Worm (Caenorhabditis elegans) whole organism, L1 larva: ENCODE results near the gene panl-2.

Experiments used
- C16A3.4 ChIP-seq: fragments of 150-350 bp; optimal IDR thresholded peaks from 2 replicates; lab custom pipeline; 2014; ENCODE audit warnings: missing biosample characterization, missing genetic modification characterization
- alr-1 ChIP-seq: fragments of 200-800 bp; sonication (Bioruptor generic); optimal IDR thresholded peaks from 2 replicates; lab custom pipeline; 2018; ENCODE audit warnings: borderline replicate concordance, mild to moderate bottlenecking, missing genetic modification characterization, missing compliant biosample characterization
- blmp-1 ChIP-seq: fragments of 150-350 bp; optimal IDR thresholded peaks from 2 replicates; lab custom pipeline; 2014; ENCODE audit warnings: missing biosample characterization, missing genetic modification characterization
- ceh-82 ChIP-seq, 3 experiments: fragments of 150-350 bp in 1 of 3; sonication (generic microtip) in 2 of 3; optimal IDR thresholded peaks; 2 replicates each; lab custom pipeline; 2014 to 2017; ENCODE audit warnings: missing biosample characterization in 3 of 3, missing genetic modification characterization in 3 of 3
- ceh-90 ChIP-seq: sonication (generic microtip); optimal IDR thresholded peaks from 2 replicates; lab custom pipeline; 2016; ENCODE audit warnings: missing genetic modification characterization, missing compliant biosample characterization
- ces-1 ChIP-seq: fragments of 150-350 bp; optimal IDR thresholded peaks from 2 replicates; lab custom pipeline; 2014; ENCODE audit warnings: missing biosample characterization, missing genetic modification reagents, missing genetic modification characterization
- dpl-1 ChIP-seq, 3 experiments: fragments of 150-350 bp in 2 of 3; sonication (generic microtip) in 1 of 3; optimal IDR thresholded peaks; 2 replicates each; lab custom pipeline; 2014 to 2017; ENCODE audit warnings: missing biosample characterization in 3 of 3, missing genetic modification characterization in 3 of 3, missing genetic modification reagents in 3 of 3
- dsc-1 ChIP-seq: sonication (generic microtip); optimal IDR thresholded peaks from 2 replicates; lab custom pipeline; 2016; ENCODE audit warnings: mild to moderate bottlenecking, missing genetic modification characterization, missing compliant biosample characterization
- efl-1 ChIP-seq, 4 experiments: fragments of 150-350 bp; optimal IDR thresholded peaks in 3 of 4; peaks in 1 of 4; 1 replicate in 1 of 4; 2 replicates in 3 of 4; lab custom pipeline; 2014; ENCODE audit warnings: missing biosample characterization in 2 of 4, missing genetic modification characterization in 2 of 4, missing genetic modification reagents in 2 of 4
- egl-27 ChIP-seq, 2 experiments: fragments of 150-350 bp in 1 of 2; sonication (generic microtip); optimal IDR thresholded peaks; 3 replicates each; lab custom pipeline; 2017 to 2018; ENCODE audit warnings: missing biosample characterization in 2 of 2, missing genetic modification characterization in 2 of 2, missing genetic modification reagents in 2 of 2
- elt-2 ChIP-seq: sonication (generic microtip); optimal IDR thresholded peaks from 2 replicates; lab custom pipeline; 2016; ENCODE audit warnings: missing genetic modification characterization, mild to moderate bottlenecking, inconsistent platforms, missing compliant biosample characterization, missing genetic modification reagents
- ets-5 ChIP-seq: fragments of 200-800 bp; sonication (Bioruptor generic); IDR thresholded peaks from 2 replicates; pipeline ENCODE4 v1.3.6; 2022; ENCODE audit warnings: missing genetic modification characterization, missing compliant biosample characterization
- fkh-4 ChIP-seq: sonication (generic microtip); optimal IDR thresholded peaks from 2 replicates; lab custom pipeline; 2016; ENCODE audit warnings: missing compliant biosample characterization, missing genetic modification characterization, borderline replicate concordance
- fkh-8 ChIP-seq: sonication (generic microtip); optimal IDR thresholded peaks from 2 replicates; lab custom pipeline; 2016; ENCODE audit warnings: mild to moderate bottlenecking, missing genetic modification characterization, missing compliant biosample characterization
- grh-1 ChIP-seq: fragments of 200-800 bp; sonication (Bioruptor generic); IDR thresholded peaks from 2 replicates; pipeline ENCODE4 v1.3.6; 2022; ENCODE audit warnings: missing genetic modification reagents, missing genetic modification characterization, missing compliant biosample characterization
- hlh-17 ChIP-seq: fragments of 200-800 bp; sonication (Bioruptor generic); optimal IDR thresholded peaks from 2 replicates; lab custom pipeline; 2018; ENCODE audit warnings: missing genetic modification characterization, mild to moderate bottlenecking, missing compliant biosample characterization, moderate library complexity, borderline replicate concordance
- irx-1 ChIP-seq: sonication (generic microtip); optimal IDR thresholded peaks from 2 replicates; lab custom pipeline; 2016; ENCODE audit warnings: missing genetic modification characterization, missing compliant biosample characterization
- isw-1 ChIP-seq: fragments of 200-800 bp; sonication (Bioruptor generic); IDR thresholded peaks from 2 replicates; pipeline ENCODE4 v1.3.6; 2022; ENCODE audit warnings: missing genetic modification characterization, missing compliant biosample characterization
- lin-13 ChIP-seq: fragments of 150-350 bp; optimal IDR thresholded peaks from 2 replicates; lab custom pipeline; 2014; ENCODE audit warnings: missing biosample characterization, missing genetic modification reagents, missing genetic modification characterization
- lin-14 ChIP-seq: fragments of 200-800 bp; sonication (Bioruptor generic); optimal IDR thresholded peaks from 2 replicates; lab custom pipeline; 2018; ENCODE audit warnings: mild to moderate bottlenecking, missing genetic modification characterization, moderate library complexity, missing compliant biosample characterization
- lir-3 ChIP-seq: sonication (generic microtip); optimal IDR thresholded peaks from 2 replicates; lab custom pipeline; 2016; ENCODE audit warnings: mild to moderate bottlenecking, missing genetic modification characterization, moderate library complexity, missing compliant biosample characterization; ENCODE audit not compliant: poor library complexity
- lsy-2 ChIP-seq, 2 experiments: fragments of 150-350 bp; optimal IDR thresholded peaks; 2 replicates each; lab custom pipeline; 2014; ENCODE audit warnings: missing biosample characterization in 2 of 2, missing genetic modification characterization in 2 of 2
- mdl-1 ChIP-seq, 2 experiments: fragments of 150-350 bp; optimal IDR thresholded peaks; 2 replicates each; lab custom pipeline; 2014 to 2017; ENCODE audit warnings: missing biosample characterization in 2 of 2, missing genetic modification characterization in 2 of 2, inconsistent platforms in 1 of 2
- nhr-11 ChIP-seq: fragments of 150-350 bp; optimal IDR thresholded peaks from 2 replicates; lab custom pipeline; 2014; ENCODE audit warnings: missing biosample characterization, missing genetic modification characterization
- nhr-12 ChIP-seq: sonication (generic microtip); optimal IDR thresholded peaks from 2 replicates; lab custom pipeline; 2017; ENCODE audit warnings: missing biosample characterization, missing genetic modification characterization
- nhr-19 ChIP-seq: fragments of 200-800 bp; sonication (Bioruptor generic); conservative IDR thresholded peaks from 2 replicates; pipeline ENCODE4 v1.3.6; 2022; ENCODE audit warnings: missing genetic modification characterization, missing compliant biosample characterization
- nhr-20 ChIP-seq: sonication (generic microtip); optimal IDR thresholded peaks from 2 replicates; lab custom pipeline; 2016; ENCODE audit warnings: mild to moderate bottlenecking, missing genetic modification characterization, missing compliant biosample characterization
- nhr-237 ChIP-seq: fragments of 150-350 bp; optimal IDR thresholded peaks from 2 replicates; lab custom pipeline; 2014; ENCODE audit warnings: missing biosample characterization, missing genetic modification characterization
- nhr-47 ChIP-seq: sonication (generic microtip); optimal IDR thresholded peaks from 2 replicates; lab custom pipeline; 2016; ENCODE audit warnings: mild to moderate bottlenecking, missing genetic modification characterization, moderate library complexity, missing compliant biosample characterization
- nhr-71 ChIP-seq: sonication (generic microtip); optimal IDR thresholded peaks from 2 replicates; lab custom pipeline; 2016; ENCODE audit warnings: mild to moderate bottlenecking, missing genetic modification characterization, moderate library complexity, missing compliant biosample characterization
- nhr-90 ChIP-seq: sonication (generic microtip); optimal IDR thresholded peaks from 2 replicates; lab custom pipeline; 2016; ENCODE audit warnings: mild to moderate bottlenecking, missing genetic modification characterization, missing compliant biosample characterization; ENCODE audit not compliant: poor library complexity
- pax-3 ChIP-seq: fragments of 200-800 bp; sonication (Bioruptor generic); optimal IDR thresholded peaks from 2 replicates; lab custom pipeline; 2018; ENCODE audit warnings: mild to moderate bottlenecking, missing genetic modification characterization, moderate library complexity, missing compliant biosample characterization
- pqm-1 ChIP-seq: sonication (generic microtip); optimal IDR thresholded peaks from 3 replicates; lab custom pipeline; 2017; ENCODE audit warnings: missing biosample characterization, missing genetic modification characterization
- rnt-1 ChIP-seq: sonication (generic microtip); optimal IDR thresholded peaks from 2 replicates; lab custom pipeline; 2016; ENCODE audit warnings: mild to moderate bottlenecking, missing genetic modification characterization, moderate library complexity, missing compliant biosample characterization
- snpc-4 ChIP-seq: fragments of 150-350 bp; optimal IDR thresholded peaks from 2 replicates; lab custom pipeline; 2014; ENCODE audit warnings: missing biosample characterization, missing genetic modification characterization
- snu-23 ChIP-seq: sonication (generic microtip); optimal IDR thresholded peaks from 2 replicates; lab custom pipeline; 2016; ENCODE audit warnings: missing genetic modification characterization, missing compliant biosample characterization
- sox-4 ChIP-seq: sonication (generic microtip); optimal IDR thresholded peaks from 2 replicates; lab custom pipeline; 2016; ENCODE audit warnings: missing genetic modification characterization, missing compliant biosample characterization
- sup-37 ChIP-seq: fragments of 200-800 bp; sonication (Bioruptor generic); optimal IDR thresholded peaks from 2 replicates; lab custom pipeline; 2018; ENCODE audit warnings: mild to moderate bottlenecking, missing genetic modification characterization, missing compliant biosample characterization
- tbx-2 ChIP-seq: sonication (generic microtip); optimal IDR thresholded peaks from 2 replicates; lab custom pipeline; 2016; ENCODE audit warnings: missing genetic modification characterization, missing compliant biosample characterization
- unc-30 ChIP-seq: sonication (generic microtip); optimal IDR thresholded peaks from 2 replicates; lab custom pipeline; 2017; ENCODE audit warnings: missing biosample characterization, missing genetic modification characterization
- unc-62 ChIP-seq: fragments of 150-350 bp; optimal IDR thresholded peaks from 2 replicates; lab custom pipeline; 2014; ENCODE audit warnings: missing biosample characterization, missing genetic modification reagents, missing genetic modification characterization
- unc-86 ChIP-seq: sonication (generic microtip); optimal IDR thresholded peaks from 2 replicates; lab custom pipeline; 2016; ENCODE audit warnings: missing genetic modification characterization, missing compliant biosample characterization
- vab-15 ChIP-seq: sonication (generic microtip); optimal IDR thresholded peaks from 2 replicates; lab custom pipeline; 2017; ENCODE audit warnings: missing genotype, mild to moderate bottlenecking, missing genetic modification characterization, missing compliant biosample characterization
- xbp-1 ChIP-seq: sonication (generic microtip); optimal IDR thresholded peaks from 2 replicates; lab custom pipeline; 2016; ENCODE audit warnings: missing genetic modification characterization, missing compliant biosample characterization
- ztf-11 ChIP-seq, 2 experiments: sonication (generic microtip); optimal IDR thresholded peaks; 2 replicates each; lab custom pipeline; 2016 to 2017; ENCODE audit warnings: missing genetic modification characterization in 2 of 2, missing biosample characterization in 1 of 2, missing compliant biosample characterization in 1 of 2
- ztf-4 ChIP-seq: fragments of 150-350 bp; optimal IDR thresholded peaks from 2 replicates; lab custom pipeline; 2014; ENCODE audit warnings: missing biosample characterization, missing genetic modification characterization

panl-2 gene

ce11 chrIII:6978875-6979274, 10.9 kb upstream of the panl-2 start (continued):
- TF ChIP-seq ztf-11 (tag; optimal IDR thresholded peaks at IDR 0.05; lab: Kevin White, UChicago) = peak in 1 of 2 experiments; percentile 58
- no peak for TF ChIP-seq grh-1
- TF ChIP-seq unc-62 (GFP tag; lab: Kevin White, UChicago) = peak; percentile 80
- TF ChIP-seq nhr-12 (tag; lab: Kevin White, UChicago) = no peak
- TF ChIP-seq tbx-2 = peak; percentile 79
- peak; percentile 92 for TF ChIP-seq blmp-1 (tag; lab: Kevin White, UChicago)
- peak in 1 of 2 experiments; percentile 0 for TF ChIP-seq egl-27 (tag; optimal IDR thresholded peaks at IDR 0.05; lab: Kevin White, UChicago)
- TF ChIP-seq lin-14 (GFP tag; lab: Kevin White, UChicago) = peak; percentile 91
- peak; percentile 20 for TF ChIP-seq xbp-1 (tag; lab: Kevin White, UChicago)
- peak in 1 of 3 experiments; percentile 32 for TF ChIP-seq ceh-82 (tag; optimal IDR thresholded peaks at IDR 0.05; lab: Kevin White, UChicago)
- TF ChIP-seq efl-1 (optimal IDR thresholded peaks at IDR 0.05; lab: Kevin White, UChicago) = peak; percentile 48 to 62
- peak; percentile 40 to 82 for TF ChIP-seq efl-1 (GFP tag; optimal IDR thresholded peaks at IDR 0.05 in 1 of 2; lab: Kevin White, UChicago)
- TF ChIP-seq elt-2 = no peak
- TF ChIP-seq nhr-71 (tag; lab: Kevin White, UChicago) = peak; percentile 80
- peak; percentile 31 for TF ChIP-seq snpc-4
- TF ChIP-seq alr-1 (tag; lab: Kevin White, UChicago) = no peak
- TF ChIP-seq C16A3.4 (tag; lab: Kevin White, UChicago) = peak; percentile 78
- no peak for TF ChIP-seq irx-1 (tag; lab: Kevin White, UChicago)
- peak; percentile 47 for TF ChIP-seq ztf-4
- peak; percentile 87 for TF ChIP-seq snu-23 (GFP tag; lab: Kevin White, UChicago)
- peak; percentile 62 for TF ChIP-seq nhr-19 (GFP tag; lab: Robert Waterston, UW)
- peak in 1 of 2 experiments; percentile 35 for TF ChIP-seq mdl-1 (tag; optimal IDR thresholded peaks at IDR 0.05; lab: Kevin White, UChicago)
- no peak for TF ChIP-seq ets-5 (GFP tag; lab: Robert Waterston, UW)
- no peak for TF ChIP-seq nhr-11 (tag; lab: Kevin White, UChicago)
- peak; percentile 24 for TF ChIP-seq unc-86
- TF ChIP-seq, all 84 proteins: peak for 36

- TF ChIP-seq fkh-4 = no peak
- TF ChIP-seq ztf-4 = no peak
- no peak for TF ChIP-seq ces-1 (GFP tag; lab: Kevin White, UChicago)
- TF ChIP-seq hlh-17 (GFP tag; lab: Kevin White, UChicago) = no peak
- no peak for TF ChIP-seq unc-30 (tag; lab: Kevin White, UChicago)
- no peak for TF ChIP-seq lin-13
- TF ChIP-seq lir-3 (tag; lab: Kevin White, UChicago) = no peak
- TF ChIP-seq sox-4 = no peak
- no peak for TF ChIP-seq nhr-90
- TF ChIP-seq nhr-47 (tag; lab: Kevin White, UChicago) = no peak
- TF ChIP-seq snpc-4 = no peak
Observed at ce11 chrIII:6974952-6975351, 7.0 kb upstream of the panl-2 start.

- TF ChIP-seq efl-1 (optimal IDR thresholded peaks at IDR 0.05; lab: Kevin White, UChicago) = no peak
- TF ChIP-seq efl-1 (GFP tag; optimal IDR thresholded peaks at IDR 0.05 in 1 of 2; lab: Kevin White, UChicago) = no peak
- peak in 1 of 2 experiments; percentile 9 for TF ChIP-seq lsy-2 (tag; optimal IDR thresholded peaks at IDR 0.05; lab: Kevin White, UChicago)
- no peak for TF ChIP-seq nhr-20
Observed at ce11 chrIII:6973682-6974081, 5.8 kb upstream of the panl-2 start, which contains the start of gene F31E3.2. F31E3.2 (plus strand) TSS chrIII:6973982.

ce11 chrIII:6971662-6972284, 3.8 kb upstream of the panl-2 start, which contains the start of the genes eef-1A.1 and rfc-4:
eef-1A.1 (minus strand) TSS chrIII:6971712.
rfc-4 (plus strand) TSS chrIII:6972253.
- TF ChIP-seq ztf-4 (peak; percentile 93), pqm-1 (no peak), fkh-8 (tag; lab: Kevin White, UChicago) (peak; percentile 98), vab-15 (tag; lab: Kevin White, UChicago) (peak; percentile 81), dsc-1 (tag; lab: Kevin White, UChicago) (peak; percentile 98), sup-37 (peak; percentile 54), nhr-237 (tag; lab: Kevin White, UChicago) (peak; percentile 97), pax-3 (peak; percentile 94), rnt-1 (tag; lab: Kevin White, UChicago) (peak; percentile 96), isw-1 (GFP tag; lab: Robert Waterston, UW) (peak; percentile 98), mdl-1 (tag; optimal IDR thresholded peaks at IDR 0.05; lab: Kevin White, UChicago) (peak in 1 of 2 experiments; percentile 97), nhr-20 (peak; percentile 98), dpl-1 (GFP tag; optimal IDR thresholded peaks at IDR 0.05; lab: Kevin White, UChicago) (peak; percentile 96 to 98 (median 97)), elt-2 (peak; percentile 59), unc-86 (peak; percentile 93), ceh-90 (tag; lab: Kevin White, UChicago) (peak; percentile 59)
